Fruit fly (Drosophila melanogaster) whole organism, adult: Measurements from ENCODE around the gene Ypel.

Source experiments
- CG12768 ChIP-seq: fragments of 200-800 bp; sonication (Bioruptor generic); optimal IDR thresholded peaks from 2 replicates; lab custom pipeline; 2017; ENCODE audit warnings: missing biosample characterization, missing genetic modification characterization, mild to moderate bottlenecking, moderate library complexity, missing genetic modification reagents
- CG14711 ChIP-seq: fragments of 200-800 bp; sonication (Bioruptor generic); optimal IDR thresholded peaks from 2 replicates; lab custom pipeline; 2018; ENCODE audit warnings: missing biosample characterization, mild to moderate bottlenecking, missing genetic modification characterization, moderate library complexity
- CG1620 ChIP-seq: fragments of 200-800 bp; sonication (Bioruptor generic); optimal IDR thresholded peaks from 2 replicates; lab custom pipeline; 2016; ENCODE audit warnings: missing biosample characterization, missing genetic modification characterization
- CG5204 ChIP-seq: fragments of 200-800 bp; sonication (Bioruptor generic); optimal IDR thresholded peaks from 2 replicates; lab custom pipeline; 2016; ENCODE audit warnings: missing biosample characterization, missing genetic modification characterization
- CG7045 ChIP-seq: fragments of 200-800 bp; sonication (Bioruptor generic); optimal IDR thresholded peaks from 2 replicates; lab custom pipeline; 2017; ENCODE audit warnings: missing biosample characterization, mild to moderate bottlenecking, missing genetic modification characterization
- Clk ChIP-seq: fragments of 200-800 bp; sonication (Bioruptor generic); optimal IDR thresholded peaks from 2 replicates; lab custom pipeline; 2017; ENCODE audit warnings: missing biosample characterization, missing genetic modification characterization
- Hr96 ChIP-seq: fragments of 200-800 bp; sonication (Bioruptor generic); optimal IDR thresholded peaks from 2 replicates; lab custom pipeline; 2016; ENCODE audit warnings: missing biosample characterization, missing genetic modification characterization
- kay ChIP-seq: fragments of 200-800 bp; sonication (Bioruptor generic); peaks from one replicate; lab custom pipeline; 2016; ENCODE audit warnings: missing biosample characterization, missing genetic modification characterization, borderline replicate concordance
- tj ChIP-seq: fragments of 200-800 bp; sonication (Bioruptor generic); optimal IDR thresholded peaks from 3 replicates; lab custom pipeline; 2017; ENCODE audit warnings: missing biosample characterization, mild to moderate bottlenecking, missing genetic modification characterization, moderate library complexity

dm6 chrX:10211128-10211914 lies 853 bp downstream of the Ypel start:
- TF ChIP-seq CG12768 (GFP tag; lab: Kevin White, UChicago): no peak
- no peak for TF ChIP-seq Hr96 (GFP tag; lab: Kevin White, UChicago)
- no peak for TF ChIP-seq Clk
- TF ChIP-seq kay (GFP tag; lab: Kevin White, UChicago): peak; percentile 24
- no peak for TF ChIP-seq CG7045
- TF ChIP-seq CG14711: peak; percentile 66
- peak; percentile 35 for TF ChIP-seq CG5204
- no peak for TF ChIP-seq tj
- no peak for TF ChIP-seq CG1620 (GFP tag; lab: Kevin White, UChicago)
